Fruit fly (Drosophila melanogaster): ENCODE results near the gene CG14518.

CG14518 gene

dm6 chr3R:29062717-29063206 lies 38.0 kb downstream of the CG14518 start, which contains the start of the genes Cul5 and Bicra (continued):
- TF ChIP-seq E2f2 (GFP tag; IDR thresholded peaks at IDR 0.05) (0 out of 2 replicates have a peak, but pooled peaks have one; percentile 57), CG33213 (GFP tag; optimal IDR thresholded peaks at IDR 0.05) (peak; percentile 9), H2.0 (GFP tag; IDR thresholded peaks at IDR 0.05) (no peak), CG2129 (GFP tag; IDR thresholded peaks at IDR 0.05; ENCODE audit: partially characterized antibody) (peak; percentile 63), Dp (GFP tag; optimal IDR thresholded peaks at IDR 0.05) (peak; percentile 63), D19B (GFP tag; optimal IDR thresholded peaks at IDR 0.05) (no peak), Opbp (GFP tag; IDR thresholded peaks at IDR 0.05; ENCODE audit: partially characterized antibody) (peak; percentile 93), trem (tag; optimal IDR thresholded peaks at IDR 0.05) (peak; percentile 7), CG6765 (GFP tag; optimal IDR thresholded peaks at IDR 0.05) (no peak), stwl (tag; optimal IDR thresholded peaks at IDR 0.05) (peak; percentile 72), CG16813 (GFP tag; IDR thresholded peaks at IDR 0.05; ENCODE audit: partially characterized antibody) (peak; percentile 90), Stat92E (GFP tag; optimal IDR thresholded peaks at IDR 0.05) (peak in 1 of 3 experiments; percentile 61), her (GFP tag; optimal IDR thresholded peaks at IDR 0.05) (peak; percentile 4), mld (GFP tag; IDR thresholded peaks at IDR 0.05; ENCODE audit: partially characterized antibody) (peak; percentile 88; the same call in 2 of the 3 replicates), sens (GFP tag) (peak; percentile 4), CG2116 (GFP tag; optimal IDR thresholded peaks at IDR 0.05) (peak; percentile 63), pzg (GFP tag; optimal IDR thresholded peaks at IDR 0.05) (peak; percentile 86), CG34376 (GFP tag; optimal IDR thresholded peaks at IDR 0.05) (peak; percentile 35), twi (tag; optimal IDR thresholded peaks at IDR 0.05) (no peak), YL-1 (GFP tag; optimal IDR thresholded peaks at IDR 0.05) (peak; percentile 91), pan (optimal IDR thresholded peaks at IDR 0.05) (no peak), pan (GFP tag; optimal IDR thresholded peaks at IDR 0.05 in 1 of 2, IDR thresholded peaks at IDR 0.05 in 1 of 2) (no peak), CG4617 (GFP tag; optimal IDR thresholded peaks at IDR 0.05; ENCODE audit: borderline replicate concordance) (peak; percentile 98), mirr (GFP tag; optimal IDR thresholded peaks at IDR 0.05) (peak; percentile 4), ftz-f1 (GFP tag; optimal IDR thresholded peaks at IDR 0.05) (peak; percentile 1), Dref (GFP tag; IDR thresholded peaks at IDR 0.05) (peak; percentile 96), NC2β (GFP tag; optimal IDR thresholded peaks at IDR 0.05) (peak; percentile 14), bbx (GFP tag; IDR thresholded peaks at IDR 0.05; ENCODE audit: partially characterized antibody) (peak; percentile 95), Med (GFP tag) (peak; percentile 87), ind (GFP tag; optimal IDR thresholded peaks at IDR 0.05) (no peak), CG30020 (tag; optimal IDR thresholded peaks at IDR 0.05) (no peak), hb (GFP tag; IDR thresholded peaks at IDR 0.05; ENCODE audit: partially characterized antibody) (peak; percentile 92), amos (GFP tag; IDR thresholded peaks at IDR 0.05; ENCODE audit: partially characterized antibody) (peak; percentile 95), ato (GFP tag; IDR thresholded peaks at IDR 0.05; ENCODE audit: partially characterized antibody) (peak; percentile 96), CG42726 (GFP tag; IDR thresholded peaks at IDR 0.05; ENCODE audit: partially characterized antibody) (peak; percentile 81), CG6791 (GFP tag; IDR thresholded peaks at IDR 0.05; ENCODE audit: partially characterized antibody) (peak; percentile 92), Ets97D (GFP tag; optimal IDR thresholded peaks at IDR 0.05) (peak; percentile 16), Myb (GFP tag; optimal IDR thresholded peaks at IDR 0.05) (peak; percentile 26), inv (GFP tag; IDR thresholded peaks at IDR 0.05; ENCODE audit: partially characterized antibody) (peak; percentile 86; the same call in 1 of the 2 replicates), CG9797 (GFP tag; optimal IDR thresholded peaks at IDR 0.05) (peak; percentile 21), vnd (GFP tag; IDR thresholded peaks at IDR 0.05; ENCODE audit: partially characterized antibody) (peak; percentile 86; the same call in 1 of the 3 replicates), Sin3A (optimal IDR thresholded peaks at IDR 0.05) (peak; percentile 84), Vsx1 (GFP tag; optimal IDR thresholded peaks at IDR 0.05) (no peak), Bdp1 (GFP tag; optimal IDR thresholded peaks at IDR 0.05) (no peak), H15 (GFP tag; IDR thresholded peaks at IDR 0.05) (no peak), CG4360 (GFP tag; IDR thresholded peaks at IDR 0.05) (peak; percentile 48; the same call in 1 of the 2 replicates), Antp (GFP tag; optimal IDR thresholded peaks at IDR 0.05) (peak; percentile 3), dpn (GFP tag; optimal IDR thresholded peaks at IDR 0.05) (peak in 1 of 2 experiments; percentile 5), gro (GFP tag; optimal IDR thresholded peaks at IDR 0.05) (peak; percentile 76)

Data from whole organism, embryonic.